Fruit fly (Drosophila melanogaster) Kc167 (cell line): ENCODE measurements around the gene por.

Experiments used
- Sin3A ChIP-seq: fragments of >200 bp; optimal IDR thresholded peaks from 2 replicates; lab custom pipeline; 2018; ENCODE audit warnings: missing external identifiers
- insv ChIP-seq: fragments of >200 bp; optimal IDR thresholded peaks from 3 replicates; lab custom pipeline; 2018; ENCODE audit warnings: missing external identifiers
- ttk ChIP-seq: sonication (Bioruptor generic); optimal IDR thresholded peaks from 2 replicates; lab custom pipeline; 2017; ENCODE audit warnings: missing external identifiers

DNA sequence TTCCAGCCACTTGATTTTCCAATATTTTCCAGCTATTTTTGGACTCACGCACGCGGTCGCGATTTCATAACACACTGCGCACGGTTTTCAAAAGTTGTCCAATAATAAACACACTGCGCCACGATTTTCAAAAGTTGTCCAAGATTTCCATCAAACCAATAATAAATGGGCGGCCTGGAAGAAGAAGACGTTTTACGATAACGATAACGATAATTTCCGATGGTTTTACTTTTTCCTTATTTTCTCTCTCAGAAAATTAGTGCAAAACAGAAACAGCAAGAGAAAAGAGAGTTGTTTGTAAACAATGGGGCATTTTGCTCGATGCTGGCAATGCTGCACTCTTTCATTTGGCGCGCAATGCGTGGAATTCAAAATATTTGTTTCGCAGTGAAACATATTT is 30.3 kb upstream of the por start, which contains the start of gene Nt5b:
- TF ChIP-seq insv (no peak), ttk (lab: Kevin White, UChicago) (no peak), Sin3A (lab: Kevin White, UChicago) (no peak)
